Fruit fly (Drosophila melanogaster): ENCODE results near the gene Srp68.

The Srp68 gene

dm6 chr3L:8925679-8926078 is 49.2 kb upstream of the Srp68 start (continued):
- TF ChIP-seq CG2202 (tag; optimal IDR thresholded peaks at IDR 0.05) (peak; percentile 68), CG14860 (GFP tag; IDR thresholded peaks at IDR 0.05; ENCODE audit: partially characterized antibody) (no peak), CG4404 (GFP tag; IDR thresholded peaks at IDR 0.05) (no peak), CG13624 (GFP tag; optimal IDR thresholded peaks at IDR 0.05) (no peak), Ada2b (GFP tag; IDR thresholded peaks at IDR 0.05) (no peak), fu2 (GFP tag; optimal IDR thresholded peaks at IDR 0.05) (no peak), CG15269 (tag; optimal IDR thresholded peaks at IDR 0.05) (no peak), Vsx1 (GFP tag; optimal IDR thresholded peaks at IDR 0.05) (peak; percentile 3), tap (tag; optimal IDR thresholded peaks at IDR 0.05) (no peak), CG17829 (tag; optimal IDR thresholded peaks at IDR 0.05) (no peak), Sox102F (GFP tag; optimal IDR thresholded peaks at IDR 0.05) (peak; percentile 40), pho (GFP tag; optimal IDR thresholded peaks at IDR 0.05) (no peak), CG2116 (GFP tag; optimal IDR thresholded peaks at IDR 0.05) (peak; percentile 17), prd (optimal IDR thresholded peaks at IDR 0.05) (no peak), prd (GFP tag; IDR thresholded peaks at IDR 0.05) (no peak), tup (GFP tag; optimal IDR thresholded peaks at IDR 0.05) (peak; percentile 20), Pdp1 (GFP tag; optimal IDR thresholded peaks at IDR 0.05) (no peak), CG6175 (GFP tag; IDR thresholded peaks at IDR 0.05) (no peak), CG6654 (GFP tag; optimal IDR thresholded peaks at IDR 0.05) (no peak), CG8089 (GFP tag; optimal IDR thresholded peaks at IDR 0.05) (peak; percentile 3), CG9609 (GFP tag; optimal IDR thresholded peaks at IDR 0.05) (no peak), pum (GFP tag; optimal IDR thresholded peaks at IDR 0.05) (no peak), CG5180 (GFP tag; optimal IDR thresholded peaks at IDR 0.05) (peak; percentile 9), ase (GFP tag; IDR thresholded peaks at IDR 0.05) (no peak), twi (tag; optimal IDR thresholded peaks at IDR 0.05) (no peak), H2.0 (GFP tag; IDR thresholded peaks at IDR 0.05) (no peak), ken (GFP tag; IDR thresholded peaks at IDR 0.05) (peak; percentile 59), fd64A (GFP tag; optimal IDR thresholded peaks at IDR 0.05) (peak; percentile 78), CG6254 (GFP tag; optimal IDR thresholded peaks at IDR 0.05) (peak; percentile 58), ATbp (GFP tag; optimal IDR thresholded peaks at IDR 0.05) (peak; percentile 94), pita (GFP tag; optimal IDR thresholded peaks at IDR 0.05) (no peak), Kr (GFP tag; optimal IDR thresholded peaks at IDR 0.05) (no peak), CG4707 (GFP tag; optimal IDR thresholded peaks at IDR 0.05) (peak; percentile 67), CG11504 (tag; optimal IDR thresholded peaks at IDR 0.05) (peak; percentile 14), lov (optimal IDR thresholded peaks at IDR 0.05) (no peak), lov (GFP tag; IDR thresholded peaks at IDR 0.05) (no peak), sim (GFP tag; IDR thresholded peaks at IDR 0.05) (no peak), salm (tag; optimal IDR thresholded peaks at IDR 0.05) (no peak), Hmr (GFP tag; optimal IDR thresholded peaks at IDR 0.05) (no peak), CG1832 (GFP tag; optimal IDR thresholded peaks at IDR 0.05) (no peak), Hr78 (GFP tag; optimal IDR thresholded peaks at IDR 0.05) (no peak), ERR (GFP tag; optimal IDR thresholded peaks at IDR 0.05) (no peak), bowl (GFP tag; IDR thresholded peaks at IDR 0.05) (no peak), ham (GFP tag; IDR thresholded peaks at IDR 0.05) (no peak), rib (GFP tag; IDR thresholded peaks at IDR 0.05) (no peak), wek (GFP tag; optimal IDR thresholded peaks at IDR 0.05) (peak; percentile 56), gt (GFP tag; IDR thresholded peaks at IDR 0.05) (no peak), gsb (GFP tag; IDR thresholded peaks at IDR 0.05) (no peak), vfl (GFP tag; optimal IDR thresholded peaks at IDR 0.05) (no peak), CG18619 (GFP tag; optimal IDR thresholded peaks at IDR 0.05) (no peak), oc (tag; optimal IDR thresholded peaks at IDR 0.05) (peak; percentile 62), ash1 (GFP tag; optimal IDR thresholded peaks at IDR 0.05) (no peak)
